Worm (Caenorhabditis elegans): ENCODE results near the gene W06G6.20.

The W06G6.20 gene

ce11 chrV:16679981-16680380, 31.8 kb upstream of the W06G6.20 start, which contains the start of gene srw-44:
Gene srw-44, plus strand, starts transcription at chrV:16680281.
- TF ChIP-seq lsy-2 (tag; optimal IDR thresholded peaks at IDR 0.05) (no peak), ceh-43 (GFP tag; optimal IDR thresholded peaks at IDR 0.05) (no peak)

- TF ChIP-seq lsy-2 (tag; optimal IDR thresholded peaks at IDR 0.05) (no peak), nhr-76 (tag; optimal IDR thresholded peaks at IDR 0.05) (no peak), ceh-43 (GFP tag; optimal IDR thresholded peaks at IDR 0.05) (no peak), unc-39 (tag; optimal IDR thresholded peaks at IDR 0.05) (no peak), snpc-4 (tag; optimal IDR thresholded peaks at IDR 0.05) (no peak), blmp-1 (tag; optimal IDR thresholded peaks at IDR 0.05) (no peak), nhr-12 (tag; optimal IDR thresholded peaks at IDR 0.05) (no peak), ztf-11 (tag; optimal IDR thresholded peaks at IDR 0.05) (no peak), sptf-1 (tag; optimal IDR thresholded peaks at IDR 0.05) (no peak), hlh-1 (tag; optimal IDR thresholded peaks at IDR 0.05) (no peak), sem-2 (GFP tag; optimal IDR thresholded peaks at IDR 0.05) (no peak), lin-32 (GFP tag; optimal IDR thresholded peaks at IDR 0.05) (no peak), flh-1 (GFP tag; optimal IDR thresholded peaks at IDR 0.05) (no peak), elt-1 (tag; optimal IDR thresholded peaks at IDR 0.05; ENCODE audit: borderline replicate concordance, insufficient read depth) (no peak), ceh-39 (tag; optimal IDR thresholded peaks at IDR 0.05) (no peak), unc-120 (tag; optimal IDR thresholded peaks at IDR 0.05; ENCODE audit: poor library complexity, severe bottlenecking) (no peak), bed-3 (GFP tag; optimal IDR thresholded peaks at IDR 0.05) (no peak), zip-8 (tag; optimal IDR thresholded peaks at IDR 0.05) (no peak), pha-4 (tag; optimal IDR thresholded peaks at IDR 0.05) (no peak), unc-62 (GFP tag; optimal IDR thresholded peaks at IDR 0.05) (no peak)
These were observed 31.1 kb upstream of the W06G6.20 start, which contains the start of gene srz-103 for ce11 chrV:16679237-16679636. Gene srz-103, minus strand, starts transcription at chrV:16679337.

ce11 chrV:16675553-16675952, 27.4 kb upstream of the W06G6.20 start, which contains the start of gene srz-1:
Gene srz-1, plus strand, starts transcription at chrV:16675853.
- TF ChIP-seq snpc-4 (tag; optimal IDR thresholded peaks at IDR 0.05): no peak
- TF ChIP-seq blmp-1 (tag; optimal IDR thresholded peaks at IDR 0.05): no peak
- TF ChIP-seq nhr-12 (tag; optimal IDR thresholded peaks at IDR 0.05): no peak
- TF ChIP-seq tbx-8 (GFP tag; optimal IDR thresholded peaks at IDR 0.05): no peak
- no peak for TF ChIP-seq nhr-76 (tag; optimal IDR thresholded peaks at IDR 0.05)
- TF ChIP-seq elt-1 (tag; optimal IDR thresholded peaks at IDR 0.05; ENCODE audit: borderline replicate concordance, insufficient read depth): no peak
- no peak for TF ChIP-seq ceh-39 (tag; optimal IDR thresholded peaks at IDR 0.05)
- TF ChIP-seq nhr-237 (tag; optimal IDR thresholded peaks at IDR 0.05): no peak
- no peak for TF ChIP-seq ceh-43 (GFP tag; optimal IDR thresholded peaks at IDR 0.05)
- TF ChIP-seq unc-62 (GFP tag; optimal IDR thresholded peaks at IDR 0.05): no peak
- TF ChIP-seq nhr-2 (tag; optimal IDR thresholded peaks at IDR 0.05): no peak
- no peak for TF ChIP-seq hlh-1 (tag; optimal IDR thresholded peaks at IDR 0.05)
- no peak for TF ChIP-seq lin-32 (GFP tag; optimal IDR thresholded peaks at IDR 0.05)
- TF ChIP-seq drap-1 (GFP tag; optimal IDR thresholded peaks at IDR 0.05): no peak
- TF ChIP-seq unc-39 (tag; optimal IDR thresholded peaks at IDR 0.05): no peak
- TF ChIP-seq sem-2 (GFP tag; optimal IDR thresholded peaks at IDR 0.05): no peak

- no peak for TF ChIP-seq mep-1 (tag; optimal IDR thresholded peaks at IDR 0.05)
- TF ChIP-seq ztf-11 (tag; optimal IDR thresholded peaks at IDR 0.05): no peak
- no peak for TF ChIP-seq nhr-28 (tag; optimal IDR thresholded peaks at IDR 0.05)
- no peak for TF ChIP-seq elt-1 (tag; optimal IDR thresholded peaks at IDR 0.05; ENCODE audit: borderline replicate concordance, insufficient read depth)
- TF ChIP-seq blmp-1 (tag; optimal IDR thresholded peaks at IDR 0.05): no peak
- TF ChIP-seq nhr-2 (tag; optimal IDR thresholded peaks at IDR 0.05): no peak
- TF ChIP-seq ceh-39 (tag; optimal IDR thresholded peaks at IDR 0.05): no peak
- TF ChIP-seq M03D4.4 (tag; optimal IDR thresholded peaks at IDR 0.05): no peak
- TF ChIP-seq nhr-76 (tag; optimal IDR thresholded peaks at IDR 0.05): no peak
- no peak for TF ChIP-seq bed-3 (GFP tag; optimal IDR thresholded peaks at IDR 0.05)
- TF ChIP-seq elt-3 (tag; optimal IDR thresholded peaks at IDR 0.05): no peak
- no peak for TF ChIP-seq flh-1 (GFP tag; optimal IDR thresholded peaks at IDR 0.05)
- no peak for TF ChIP-seq nhr-12 (tag; optimal IDR thresholded peaks at IDR 0.05)
These were observed 26.2 kb upstream of the W06G6.20 start for ce11 chrV:16674399-16674798.

- TF ChIP-seq unc-62 (GFP tag; optimal IDR thresholded peaks at IDR 0.05): no peak
- TF ChIP-seq lin-32 (GFP tag; optimal IDR thresholded peaks at IDR 0.05): no peak
- no peak for TF ChIP-seq mab-5 (tag; optimal IDR thresholded peaks at IDR 0.05)
- TF ChIP-seq ces-1 (GFP tag; optimal IDR thresholded peaks at IDR 0.05): no peak
- TF ChIP-seq snpc-4 (tag; optimal IDR thresholded peaks at IDR 0.05): no peak
- no peak for TF ChIP-seq elt-3 (tag; optimal IDR thresholded peaks at IDR 0.05)
- TF ChIP-seq unc-39 (tag; optimal IDR thresholded peaks at IDR 0.05): no peak
- no peak for TF ChIP-seq flh-1 (GFP tag; optimal IDR thresholded peaks at IDR 0.05)
- no peak for TF ChIP-seq blmp-1 (tag; optimal IDR thresholded peaks at IDR 0.05)
- TF ChIP-seq ham-2 (GFP tag; optimal IDR thresholded peaks at IDR 0.05): no peak
- TF ChIP-seq ceh-43 (GFP tag; optimal IDR thresholded peaks at IDR 0.05): no peak
These were observed 24.0 kb upstream of the W06G6.20 start, which contains the start of gene F14F8.8 for ce11 chrV:16672198-16672597. Gene F14F8.8, minus strand, starts transcription at chrV:16672298.
